Fruit fly (Drosophila melanogaster): ENCODE results near the gene CG5039.

Gene CG5039

DNA sequence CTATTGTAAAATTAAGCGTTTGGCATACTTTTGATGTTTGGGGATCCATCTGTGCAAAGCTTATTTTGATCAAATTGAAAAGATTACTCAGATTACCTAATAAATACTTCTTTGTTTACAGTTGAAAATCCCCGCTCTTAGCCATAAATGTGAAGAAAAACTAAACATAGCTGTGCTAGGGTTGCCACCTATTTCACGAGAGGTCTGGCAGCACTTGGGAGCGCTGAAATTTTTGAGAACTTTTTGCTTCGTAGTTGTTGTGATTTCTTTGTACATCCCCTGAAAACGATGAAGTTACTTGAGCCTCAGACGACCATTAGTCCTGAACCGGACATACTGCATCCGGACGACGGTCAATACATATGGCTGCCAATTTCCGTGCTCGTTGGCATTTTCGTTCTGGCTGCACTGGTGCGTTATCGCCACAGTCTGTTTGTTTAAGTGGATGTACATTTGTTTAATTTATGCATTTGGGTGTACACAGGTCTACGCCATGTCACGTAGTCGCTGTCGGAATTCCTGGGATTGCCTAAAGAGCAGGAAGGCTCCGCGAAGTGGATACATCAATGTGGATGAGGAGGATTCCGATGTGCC, at the start of gene CG5039, which contains the start of gene CG4730:
Gene CG5039, plus strand, starts transcription at position 195 of the 594 bp plus-strand sequence.
Gene CG4730, minus strand, starts transcription at position 194 of the 594 bp plus-strand sequence.
- TF ChIP-seq CG12605 (GFP tag; IDR thresholded peaks at IDR 0.05) (no peak), CG4496 (GFP tag; IDR thresholded peaks at IDR 0.05) (no peak), CG17806 (tag; optimal IDR thresholded peaks at IDR 0.05) (no peak), D1 (tag; optimal IDR thresholded peaks at IDR 0.05) (no peak), CG10348 (GFP tag; IDR thresholded peaks at IDR 0.05) (no peak), CG15710 (tag; optimal IDR thresholded peaks at IDR 0.05) (no peak), CG8301 (tag; optimal IDR thresholded peaks at IDR 0.05) (no peak), CG14655 (GFP tag; optimal IDR thresholded peaks at IDR 0.05) (no peak), Ets98B (GFP tag; IDR thresholded peaks at IDR 0.05) (no peak), CG8159 (tag; optimal IDR thresholded peaks at IDR 0.05) (no peak)

dm6 chr3R:25630541-25630940, 47.9 kb upstream of the CG5039 start:
- TF ChIP-seq Pif1B (GFP tag; optimal IDR thresholded peaks at IDR 0.05) (no peak), CG4496 (GFP tag; IDR thresholded peaks at IDR 0.05) (no peak), CG12605 (GFP tag; IDR thresholded peaks at IDR 0.05) (no peak), CG8159 (tag; optimal IDR thresholded peaks at IDR 0.05) (no peak), fd96Ca (GFP tag; IDR thresholded peaks at IDR 0.05) (no peak), EcR (GFP tag; optimal IDR thresholded peaks at IDR 0.05) (no peak)

- TF ChIP-seq CG12605 (GFP tag; IDR thresholded peaks at IDR 0.05) (no peak), Pif1B (GFP tag; optimal IDR thresholded peaks at IDR 0.05) (no peak), CG8301 (tag; optimal IDR thresholded peaks at IDR 0.05) (no peak), D1 (tag; optimal IDR thresholded peaks at IDR 0.05) (no peak), CG34367 (tag; optimal IDR thresholded peaks at IDR 0.05) (no peak), CG32121 (GFP tag; IDR thresholded peaks at IDR 0.05) (no peak), EcR (GFP tag; optimal IDR thresholded peaks at IDR 0.05) (no peak), Ets98B (GFP tag; IDR thresholded peaks at IDR 0.05) (no peak), CG8159 (tag; optimal IDR thresholded peaks at IDR 0.05) (peak; percentile 58), CG4496 (GFP tag; IDR thresholded peaks at IDR 0.05) (no peak), CG10348 (GFP tag; IDR thresholded peaks at IDR 0.05) (no peak), Pif1A (GFP tag; optimal IDR thresholded peaks at IDR 0.05) (no peak), Snoo (tag; optimal IDR thresholded peaks at IDR 0.05) (no peak), CG15710 (tag; optimal IDR thresholded peaks at IDR 0.05) (peak; percentile 28), fd96Ca (GFP tag; IDR thresholded peaks at IDR 0.05) (no peak), gl (tag; optimal IDR thresholded peaks at IDR 0.05) (no peak), CG14655 (GFP tag; optimal IDR thresholded peaks at IDR 0.05) (no peak), CG9948 (tag; optimal IDR thresholded peaks at IDR 0.05) (peak; percentile 7), CG13204 (GFP tag; optimal IDR thresholded peaks at IDR 0.05) (no peak), CG17806 (tag; optimal IDR thresholded peaks at IDR 0.05) (peak; percentile 22), rn (GFP tag; IDR thresholded peaks at IDR 0.05) (no peak)
Observed at dm6 chr3R:25631079-25631478, 47.4 kb upstream of the CG5039 start.

dm6 chr3R:25633865-25634460, 44.5 kb upstream of the CG5039 start:
- TF ChIP-seq CG17806 (tag; optimal IDR thresholded peaks at IDR 0.05), result peak; percentile 16
- no peak for TF ChIP-seq Ets98B (GFP tag; IDR thresholded peaks at IDR 0.05)
- no peak for TF ChIP-seq CG32121 (GFP tag; IDR thresholded peaks at IDR 0.05)
- TF ChIP-seq Pif1A (GFP tag; optimal IDR thresholded peaks at IDR 0.05), result peak; percentile 53
- TF ChIP-seq CG4496 (GFP tag; IDR thresholded peaks at IDR 0.05), result no peak
- no peak for TF ChIP-seq CG34367 (tag; optimal IDR thresholded peaks at IDR 0.05)
- TF ChIP-seq rn (GFP tag; IDR thresholded peaks at IDR 0.05), result no peak
- TF ChIP-seq CG14655 (GFP tag; optimal IDR thresholded peaks at IDR 0.05), result peak; percentile 9
- TF ChIP-seq CG8301 (tag; optimal IDR thresholded peaks at IDR 0.05), result peak; percentile 6
- peak; percentile 56 for TF ChIP-seq Pif1B (GFP tag; optimal IDR thresholded peaks at IDR 0.05)
- TF ChIP-seq fd96Ca (GFP tag; IDR thresholded peaks at IDR 0.05), result no peak
- TF ChIP-seq EcR (GFP tag; optimal IDR thresholded peaks at IDR 0.05), result no peak
- TF ChIP-seq Snoo (tag; optimal IDR thresholded peaks at IDR 0.05), result peak; percentile 69
- TF ChIP-seq CG12605 (GFP tag; IDR thresholded peaks at IDR 0.05), result no peak
- no peak for TF ChIP-seq CG10348 (GFP tag; IDR thresholded peaks at IDR 0.05)
- peak; percentile 32 for TF ChIP-seq CG8159 (tag; optimal IDR thresholded peaks at IDR 0.05)
- no peak for TF ChIP-seq gl (tag; optimal IDR thresholded peaks at IDR 0.05)
- TF ChIP-seq D1 (tag; optimal IDR thresholded peaks at IDR 0.05), result no peak
- no peak for TF ChIP-seq CG13204 (GFP tag; optimal IDR thresholded peaks at IDR 0.05)
- TF ChIP-seq CG9948 (tag; optimal IDR thresholded peaks at IDR 0.05), result no peak
- no peak for TF ChIP-seq CG15710 (tag; optimal IDR thresholded peaks at IDR 0.05)

dm6 chr3R:25637294-25638174, 40.9 kb upstream of the CG5039 start, which contains the start of gene jigr1:
Gene jigr1, plus strand, starts transcription at chr3R:25637843.
- peak; percentile 42 for TF ChIP-seq CG13204 (GFP tag; optimal IDR thresholded peaks at IDR 0.05)
- peak; percentile 56 for TF ChIP-seq Snoo (tag; optimal IDR thresholded peaks at IDR 0.05)
- TF ChIP-seq gl (tag; optimal IDR thresholded peaks at IDR 0.05), result peak; percentile 17
- TF ChIP-seq CG8301 (tag; optimal IDR thresholded peaks at IDR 0.05), result peak; percentile 61
- no peak for TF ChIP-seq EcR (GFP tag; optimal IDR thresholded peaks at IDR 0.05)
- peak; percentile 71 for TF ChIP-seq CG8159 (tag; optimal IDR thresholded peaks at IDR 0.05)
- TF ChIP-seq D1 (tag; optimal IDR thresholded peaks at IDR 0.05), result no peak
- peak; percentile 73 for TF ChIP-seq Pif1B (GFP tag; optimal IDR thresholded peaks at IDR 0.05)
- peak; percentile 65 for TF ChIP-seq CG14655 (GFP tag; optimal IDR thresholded peaks at IDR 0.05)
- TF ChIP-seq Ets98B (GFP tag; IDR thresholded peaks at IDR 0.05), result no peak
- peak; percentile 46; the same call in 1 of the 3 replicates for TF ChIP-seq CG4496 (GFP tag; IDR thresholded peaks at IDR 0.05)
- peak; percentile 68 for TF ChIP-seq CG17806 (tag; optimal IDR thresholded peaks at IDR 0.05)
- TF ChIP-seq CG15710 (tag; optimal IDR thresholded peaks at IDR 0.05), result peak; percentile 60
- no peak for TF ChIP-seq CG12605 (GFP tag; IDR thresholded peaks at IDR 0.05)
- TF ChIP-seq rn (GFP tag; IDR thresholded peaks at IDR 0.05), result no peak
- TF ChIP-seq CG32121 (GFP tag; IDR thresholded peaks at IDR 0.05), result no peak
- TF ChIP-seq CG10348 (GFP tag; IDR thresholded peaks at IDR 0.05), result no peak
- TF ChIP-seq fd96Ca (GFP tag; IDR thresholded peaks at IDR 0.05), result no peak
- peak; percentile 64 for TF ChIP-seq Pif1A (GFP tag; optimal IDR thresholded peaks at IDR 0.05)
- peak; percentile 67 for TF ChIP-seq CG9948 (tag; optimal IDR thresholded peaks at IDR 0.05)
- peak; percentile 64 for TF ChIP-seq CG34367 (tag; optimal IDR thresholded peaks at IDR 0.05)
